Worm (Caenorhabditis elegans): Measurements from ENCODE around the gene igcm-2.

The igcm-2 gene

ce11 chrX:6371192-6372116, 19.9 kb downstream of the igcm-2 start:
- TF ChIP-seq klf-2 (GFP tag; conservative IDR thresholded peaks at IDR 0.05) (peak; percentile 86), T22C8.4 (GFP tag; IDR thresholded peaks at IDR 0.05) (peak; percentile 75), cog-1 (tag; optimal IDR thresholded peaks at IDR 0.05) (peak; percentile 57), med-1 (GFP tag; optimal IDR thresholded peaks at IDR 0.05; ENCODE audit: insufficient read depth) (peak; percentile 38), ztf-23 (GFP tag; IDR thresholded peaks at IDR 0.05) (peak; percentile 87), flt-1 (GFP tag; IDR thresholded peaks at IDR 0.05) (peak; percentile 94), ztf-29 (GFP tag; IDR thresholded peaks at IDR 0.05) (peak; percentile 85), ref-1 (GFP tag; conservative IDR thresholded peaks at IDR 0.05) (peak; percentile 78), tab-1 (GFP tag; IDR thresholded peaks at IDR 0.05) (peak; percentile 87)

- TF ChIP-seq tab-1 (GFP tag; IDR thresholded peaks at IDR 0.05) (no peak), T22C8.4 (GFP tag; IDR thresholded peaks at IDR 0.05) (no peak), ztf-29 (GFP tag; IDR thresholded peaks at IDR 0.05) (no peak), ref-1 (GFP tag; conservative IDR thresholded peaks at IDR 0.05) (no peak), cog-1 (tag; optimal IDR thresholded peaks at IDR 0.05) (no peak), klf-2 (GFP tag; conservative IDR thresholded peaks at IDR 0.05) (no peak), flt-1 (GFP tag; IDR thresholded peaks at IDR 0.05) (no peak), ztf-23 (GFP tag; IDR thresholded peaks at IDR 0.05) (no peak), med-1 (GFP tag; optimal IDR thresholded peaks at IDR 0.05; ENCODE audit: insufficient read depth) (no peak)
Observed at ce11 chrX:6369717-6370116, 21.7 kb downstream of the igcm-2 start, which contains the start of gene C03B1.2. Gene C03B1.2 (plus strand): TSS chrX:6370017.

ce11 chrX:6365715-6366114, 25.7 kb downstream of the igcm-2 start, which contains the start of gene C03B1.3:
Gene C03B1.3 (plus strand): TSS chrX:6366015.
- no peak for TF ChIP-seq ztf-23 (GFP tag; IDR thresholded peaks at IDR 0.05)
- no peak for TF ChIP-seq tab-1 (GFP tag; IDR thresholded peaks at IDR 0.05)
- no peak for TF ChIP-seq T22C8.4 (GFP tag; IDR thresholded peaks at IDR 0.05)

ce11 chrX:6364196-6364595, 27.2 kb downstream of the igcm-2 start, which contains the start of gene C03B1.4:
Gene C03B1.4 (plus strand): TSS chrX:6364496.
- TF ChIP-seq tab-1 (GFP tag; IDR thresholded peaks at IDR 0.05) (no peak), ztf-23 (GFP tag; IDR thresholded peaks at IDR 0.05) (no peak), ref-1 (GFP tag; conservative IDR thresholded peaks at IDR 0.05) (no peak)

- TF ChIP-seq ztf-23 (GFP tag; IDR thresholded peaks at IDR 0.05) = no peak
- no peak for TF ChIP-seq med-1 (GFP tag; optimal IDR thresholded peaks at IDR 0.05; ENCODE audit: insufficient read depth)
- no peak for TF ChIP-seq ztf-29 (GFP tag; IDR thresholded peaks at IDR 0.05)
- no peak for TF ChIP-seq flt-1 (GFP tag; IDR thresholded peaks at IDR 0.05)
Observed at ce11 chrX:6360658-6361057, 30.7 kb downstream of the igcm-2 start, which contains the start of gene C03B1.14. Gene C03B1.14 (minus strand): TSS chrX:6360758.

- no peak for TF ChIP-seq ztf-29 (GFP tag; IDR thresholded peaks at IDR 0.05)
- TF ChIP-seq T22C8.4 (GFP tag; IDR thresholded peaks at IDR 0.05) = no peak
- TF ChIP-seq klf-2 (GFP tag; conservative IDR thresholded peaks at IDR 0.05) = no peak
- no peak for TF ChIP-seq med-1 (GFP tag; optimal IDR thresholded peaks at IDR 0.05; ENCODE audit: insufficient read depth)
- no peak for TF ChIP-seq flt-1 (GFP tag; IDR thresholded peaks at IDR 0.05)
- no peak for TF ChIP-seq cog-1 (tag; optimal IDR thresholded peaks at IDR 0.05)
- TF ChIP-seq tab-1 (GFP tag; IDR thresholded peaks at IDR 0.05) = no peak
- no peak for TF ChIP-seq ztf-23 (GFP tag; IDR thresholded peaks at IDR 0.05)
- TF ChIP-seq ref-1 (GFP tag; conservative IDR thresholded peaks at IDR 0.05) = no peak
Observed at ce11 chrX:6360077-6360476, 31.3 kb downstream of the igcm-2 start.

- TF ChIP-seq ref-1 (GFP tag; conservative IDR thresholded peaks at IDR 0.05) (no peak), tab-1 (GFP tag; IDR thresholded peaks at IDR 0.05) (no peak), ztf-29 (GFP tag; IDR thresholded peaks at IDR 0.05) (no peak), med-1 (GFP tag; optimal IDR thresholded peaks at IDR 0.05; ENCODE audit: insufficient read depth) (no peak), cog-1 (tag; optimal IDR thresholded peaks at IDR 0.05) (no peak)
Observed at ce11 chrX:6357772-6358171, 33.6 kb downstream of the igcm-2 start, which contains the start of gene C03B1.10. Gene C03B1.10 (minus strand): TSS chrX:6357872.

ce11 chrX:6355030-6355635, 36.3 kb downstream of the igcm-2 start, which contains the start of gene C03B1.5:
Gene C03B1.5 (plus strand): TSS chrX:6355585.
- TF ChIP-seq tab-1 (GFP tag; IDR thresholded peaks at IDR 0.05) (no peak), ztf-23 (GFP tag; IDR thresholded peaks at IDR 0.05) (no peak), ref-1 (GFP tag; conservative IDR thresholded peaks at IDR 0.05) (no peak), flt-1 (GFP tag; IDR thresholded peaks at IDR 0.05) (no peak), ztf-29 (GFP tag; IDR thresholded peaks at IDR 0.05) (no peak), klf-2 (GFP tag; conservative IDR thresholded peaks at IDR 0.05) (no peak), med-1 (GFP tag; optimal IDR thresholded peaks at IDR 0.05; ENCODE audit: insufficient read depth) (no peak), T22C8.4 (GFP tag; IDR thresholded peaks at IDR 0.05) (no peak), cog-1 (tag; optimal IDR thresholded peaks at IDR 0.05) (no peak)

- TF ChIP-seq ref-1 (GFP tag; conservative IDR thresholded peaks at IDR 0.05) (no peak), klf-2 (GFP tag; conservative IDR thresholded peaks at IDR 0.05) (no peak), ztf-23 (GFP tag; IDR thresholded peaks at IDR 0.05) (no peak), T22C8.4 (GFP tag; IDR thresholded peaks at IDR 0.05) (no peak), tab-1 (GFP tag; IDR thresholded peaks at IDR 0.05) (no peak), cog-1 (tag; optimal IDR thresholded peaks at IDR 0.05) (no peak), med-1 (GFP tag; optimal IDR thresholded peaks at IDR 0.05; ENCODE audit: insufficient read depth) (no peak), flt-1 (GFP tag; IDR thresholded peaks at IDR 0.05) (no peak), ztf-29 (GFP tag; IDR thresholded peaks at IDR 0.05) (no peak)
Observed at ce11 chrX:6353763-6354162, 37.6 kb downstream of the igcm-2 start.
